Fruit fly (Drosophila melanogaster): ENCODE results near the gene CG33257.

Gene CG33257

dm6 chr3L:16381184-16381797 is 35.2 kb downstream of the CG33257 start, which contains the start of gene Agpat4 (continued):
- TF ChIP-seq tap (tag; optimal IDR thresholded peaks at IDR 0.05) (no peak), Bdp1 (GFP tag; optimal IDR thresholded peaks at IDR 0.05) (no peak), CG2678 (tag; optimal IDR thresholded peaks at IDR 0.05) (no peak), Aef1 (GFP tag; IDR thresholded peaks at IDR 0.05) (peak; percentile 57), CG7928 (GFP tag; optimal IDR thresholded peaks at IDR 0.05) (no peak), Blimp-1 (GFP tag; optimal IDR thresholded peaks at IDR 0.05) (no peak), Atf6 (GFP tag; IDR thresholded peaks at IDR 0.05) (0 out of 2 replicates have a peak, but pooled peaks have one; percentile 6), CG13287 (GFP tag; IDR thresholded peaks at IDR 0.05; ENCODE audit: partially characterized antibody) (no peak; the same call in none of the 2 replicates), Hr51 (GFP tag; optimal IDR thresholded peaks at IDR 0.05) (no peak), inv (GFP tag; IDR thresholded peaks at IDR 0.05; ENCODE audit: partially characterized antibody) (peak; percentile 23; the same call in 1 of the 2 replicates), H2.0 (GFP tag; IDR thresholded peaks at IDR 0.05) (no peak), HLH4C (GFP tag; IDR thresholded peaks at IDR 0.05; ENCODE audit: partially characterized antibody) (peak; percentile 55; the same call in 1 of the 3 replicates), Hmr (GFP tag; optimal IDR thresholded peaks at IDR 0.05) (peak; percentile 34), ranshi (GFP tag; IDR thresholded peaks at IDR 0.05) (no peak), Neu2 (GFP tag; optimal IDR thresholded peaks at IDR 0.05; ENCODE audit: borderline replicate concordance) (no peak), CG2116 (GFP tag; optimal IDR thresholded peaks at IDR 0.05) (peak; percentile 15), fd64A (GFP tag; optimal IDR thresholded peaks at IDR 0.05) (no peak), unpg (GFP tag; optimal IDR thresholded peaks at IDR 0.05) (no peak), CG2889 (GFP tag; IDR thresholded peaks at IDR 0.05) (no peak), wdn (GFP tag; IDR thresholded peaks at IDR 0.05) (no peak), CG33557 (GFP tag; optimal IDR thresholded peaks at IDR 0.05) (no peak), Scr (GFP tag; IDR thresholded peaks at IDR 0.05; ENCODE audit: partially characterized antibody) (peak; percentile 32), Eip74EF (GFP tag; optimal IDR thresholded peaks at IDR 0.05) (peak in 1 of 2 experiments; percentile 81), CG9797 (GFP tag; optimal IDR thresholded peaks at IDR 0.05) (peak; percentile 62), CG8290 (GFP tag; optimal IDR thresholded peaks at IDR 0.05) (peak; percentile 84), CG8290 (tag; optimal IDR thresholded peaks at IDR 0.05) (peak; percentile 61 to 76), hkb (optimal IDR thresholded peaks at IDR 0.05) (no peak), hkb (GFP tag; IDR thresholded peaks at IDR 0.05) (no peak), Mes4 (GFP tag; optimal IDR thresholded peaks at IDR 0.05) (no peak), Dp (GFP tag; optimal IDR thresholded peaks at IDR 0.05) (peak; percentile 48), CG10543 (GFP tag; optimal IDR thresholded peaks at IDR 0.05) (peak; percentile 28), Abd-B (GFP tag; optimal IDR thresholded peaks at IDR 0.05) (peak; percentile 11), D19A (tag; optimal IDR thresholded peaks at IDR 0.05) (no peak), ken (GFP tag; IDR thresholded peaks at IDR 0.05) (no peak), CG4282 (GFP tag; optimal IDR thresholded peaks at IDR 0.05) (no peak), Lim3 (GFP tag; IDR thresholded peaks at IDR 0.05) (no peak), CG17829 (tag; optimal IDR thresholded peaks at IDR 0.05) (peak; percentile 7), sim (GFP tag; IDR thresholded peaks at IDR 0.05) (no peak), Optix (GFP tag; IDR thresholded peaks at IDR 0.05) (no peak), Side (GFP tag; optimal IDR thresholded peaks at IDR 0.05) (no peak), CG6689 (GFP tag; IDR thresholded peaks at IDR 0.05) (no peak), gro (GFP tag; optimal IDR thresholded peaks at IDR 0.05) (no peak), btn (GFP tag; optimal IDR thresholded peaks at IDR 0.05) (no peak), kay (GFP tag; optimal IDR thresholded peaks at IDR 0.05) (no peak), zf30C (GFP tag; optimal IDR thresholded peaks at IDR 0.05) (no peak), CG16815 (GFP tag; optimal IDR thresholded peaks at IDR 0.05) (no peak), pros (GFP tag; optimal IDR thresholded peaks at IDR 0.05) (peak; percentile 21), Dek (tag; optimal IDR thresholded peaks at IDR 0.05) (peak; percentile 28), Vsx1 (GFP tag; optimal IDR thresholded peaks at IDR 0.05) (no peak), CG6175 (GFP tag; IDR thresholded peaks at IDR 0.05) (no peak)
